Fruit fly (Drosophila melanogaster): ENCODE results near the gene js.

Gene js

DNA sequence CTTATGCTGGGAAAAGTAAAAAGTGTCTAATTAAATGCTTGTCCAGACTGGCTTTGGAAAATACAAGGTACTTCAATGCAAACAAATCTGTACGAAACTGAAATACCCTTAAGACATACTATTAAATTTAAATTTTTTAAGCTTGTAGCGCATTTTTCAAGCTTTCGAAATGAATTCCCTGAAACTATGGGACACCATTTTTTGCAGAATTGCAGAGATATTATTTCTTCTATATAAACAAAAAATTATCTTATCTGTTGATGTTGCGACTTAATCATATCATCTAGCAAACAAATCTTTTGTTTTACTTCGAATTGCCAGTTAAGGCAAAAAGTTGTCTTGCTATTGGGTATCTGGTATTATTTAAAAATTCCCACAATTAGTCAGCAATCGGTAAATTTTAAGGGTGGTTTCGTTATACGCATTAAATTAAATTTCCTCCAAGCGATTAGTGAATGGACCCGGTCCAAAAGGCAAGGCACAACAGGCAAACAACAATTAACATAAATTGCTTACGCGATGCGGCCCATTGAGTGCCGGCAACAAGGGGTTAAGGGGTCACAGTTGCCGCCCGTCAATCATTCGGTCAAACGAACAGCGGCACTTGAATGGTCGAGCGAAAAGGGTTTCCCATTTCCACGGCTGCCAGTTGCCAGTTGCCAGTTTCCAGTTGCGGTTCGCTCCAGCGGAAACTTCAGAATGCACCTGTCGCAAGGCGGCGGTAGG is 31.6 kb downstream of the js start (continued):
- no peak for TF ChIP-seq CG14014 (GFP tag; IDR thresholded peaks at IDR 0.05)
- no peak for TF ChIP-seq MBD-R2 (GFP tag; IDR thresholded peaks at IDR 0.05)
- TF ChIP-seq CG30403 (GFP tag; optimal IDR thresholded peaks at IDR 0.05) = peak; percentile 2
- peak; percentile 42 for TF ChIP-seq dmrt99B (tag; optimal IDR thresholded peaks at IDR 0.05)
- TF ChIP-seq CG7556 (GFP tag; optimal IDR thresholded peaks at IDR 0.05) = peak; percentile 25
- no peak for TF ChIP-seq CG13287 (GFP tag; IDR thresholded peaks at IDR 0.05; ENCODE audit: partially characterized antibody)
- TF ChIP-seq grau (tag; optimal IDR thresholded peaks at IDR 0.05) = peak; percentile 5
- no peak for TF ChIP-seq esg (GFP tag; conservative IDR thresholded peaks at IDR 0.05)
- TF ChIP-seq CG17328 (GFP tag; IDR thresholded peaks at IDR 0.05) = no peak
- no peak for TF ChIP-seq CG11723 (GFP tag; optimal IDR thresholded peaks at IDR 0.05)
- TF ChIP-seq CG18619 (GFP tag; optimal IDR thresholded peaks at IDR 0.05) = no peak
- no peak for TF ChIP-seq Dip3 (GFP tag; optimal IDR thresholded peaks at IDR 0.05)
- no peak for TF ChIP-seq sna (GFP tag; IDR thresholded peaks at IDR 0.05; ENCODE audit: partially characterized antibody)
- no peak for TF ChIP-seq CG1647 (GFP tag; optimal IDR thresholded peaks at IDR 0.05)
- TF ChIP-seq CG15601 (tag; optimal IDR thresholded peaks at IDR 0.05) = no peak
- no peak for TF ChIP-seq CG13123 (GFP tag; optimal IDR thresholded peaks at IDR 0.05)
- no peak for TF ChIP-seq Stat92E (GFP tag; optimal IDR thresholded peaks at IDR 0.05)
- TF ChIP-seq CHES-1-like (GFP tag; optimal IDR thresholded peaks at IDR 0.05) = no peak
- no peak for TF ChIP-seq Hmr (GFP tag; optimal IDR thresholded peaks at IDR 0.05)
- TF ChIP-seq CG17802 (tag; optimal IDR thresholded peaks at IDR 0.05) = no peak
- peak; percentile 23 for TF ChIP-seq Sox102F (GFP tag; optimal IDR thresholded peaks at IDR 0.05)
- TF ChIP-seq D19B (GFP tag; optimal IDR thresholded peaks at IDR 0.05) = no peak
- no peak for TF ChIP-seq Jarid2 (GFP tag; optimal IDR thresholded peaks at IDR 0.05)
- no peak for TF ChIP-seq Hsf (GFP tag; optimal IDR thresholded peaks at IDR 0.05)
- TF ChIP-seq sima (GFP tag; optimal IDR thresholded peaks at IDR 0.05) = no peak
- no peak for TF ChIP-seq CG14667 (GFP tag; IDR thresholded peaks at IDR 0.05)
- TF ChIP-seq Dfd (GFP tag; optimal IDR thresholded peaks at IDR 0.05) = no peak
- peak; percentile 23 for TF ChIP-seq CG2712 (tag; optimal IDR thresholded peaks at IDR 0.05)
- no peak for TF ChIP-seq pho (GFP tag; optimal IDR thresholded peaks at IDR 0.05)
- peak; percentile 17 for TF ChIP-seq CG7839 (tag; optimal IDR thresholded peaks at IDR 0.05)
- no peak for TF ChIP-seq CG11398 (GFP tag; optimal IDR thresholded peaks at IDR 0.05)
- no peak for TF ChIP-seq CG16863 (GFP tag; optimal IDR thresholded peaks at IDR 0.05)
- peak; percentile 20 for TF ChIP-seq nmo (GFP tag; optimal IDR thresholded peaks at IDR 0.05)
- TF ChIP-seq CG12942 (GFP tag; optimal IDR thresholded peaks at IDR 0.05) = no peak
- TF ChIP-seq ranshi (GFP tag; IDR thresholded peaks at IDR 0.05) = no peak
- 0 out of 2 replicates have a peak, but pooled peaks have one; percentile 18 for TF ChIP-seq CG4360 (GFP tag; IDR thresholded peaks at IDR 0.05)
- no peak for TF ChIP-seq luna (GFP tag; optimal IDR thresholded peaks at IDR 0.05)
- TF ChIP-seq Gug (GFP tag; IDR thresholded peaks at IDR 0.05) = no peak
- TF ChIP-seq cato (GFP tag; optimal IDR thresholded peaks at IDR 0.05; ENCODE audit: borderline replicate concordance) = no peak
- no peak for TF ChIP-seq vvl (GFP tag; IDR thresholded peaks at IDR 0.05)
- no peak for TF ChIP-seq CG7928 (GFP tag; optimal IDR thresholded peaks at IDR 0.05)
- TF ChIP-seq CG2678 (tag; optimal IDR thresholded peaks at IDR 0.05) = peak; percentile 33
- no peak for TF ChIP-seq Taf1 (GFP tag; IDR thresholded peaks at IDR 0.05)
- TF ChIP-seq CG10979 (tag; optimal IDR thresholded peaks at IDR 0.05) = peak; percentile 15
- TF ChIP-seq CG4424 (GFP tag; optimal IDR thresholded peaks at IDR 0.05) = no peak
- peak; percentile 96 for TF ChIP-seq D19A (tag; optimal IDR thresholded peaks at IDR 0.05)
- peak; percentile 13 for TF ChIP-seq dmrt11E (tag; optimal IDR thresholded peaks at IDR 0.05)
- no peak for TF ChIP-seq Dref (GFP tag; IDR thresholded peaks at IDR 0.05)
- TF ChIP-seq bab2 (GFP tag; optimal IDR thresholded peaks at IDR 0.05) = peak; percentile 11
- no peak for TF ChIP-seq btn (GFP tag; optimal IDR thresholded peaks at IDR 0.05)
